Worm (Caenorhabditis elegans) whole organism, young adult: Measurements from ENCODE around the gene sex-1.

ENCODE experiments used
- B0336.3 ChIP-seq: fragments of 200-800 bp; sonication (Bioruptor generic); IDR thresholded peaks from 2 replicates; pipeline ENCODE4 v1.3.6; 2022; ENCODE audit warnings: missing genetic modification characterization, missing compliant biosample characterization
- C06A6.2 ChIP-seq: fragments of 200-800 bp; sonication (Bioruptor generic); conservative IDR thresholded peaks from 2 replicates; pipeline ENCODE4 v1.3.6; 2022; ENCODE audit warnings: missing genetic modification characterization, missing compliant biosample characterization
- F23B12.7 ChIP-seq: sonication (generic microtip); optimal IDR thresholded peaks from 2 replicates; lab custom pipeline; 2017; ENCODE audit warnings: missing genetic modification characterization, mild to moderate bottlenecking, missing compliant biosample characterization, antibody characterized with exemption, moderate library complexity; ENCODE audit not compliant: insufficient read depth
- F37B4.10 ChIP-seq: fragments of 200-800 bp; sonication (Bioruptor generic); IDR thresholded peaks from 2 replicates; pipeline ENCODE4 v1.3.6; 2022; ENCODE audit warnings: missing genetic modification characterization, missing compliant biosample characterization
- F39B2.1 ChIP-seq: fragments of 200-800 bp; sonication (Bioruptor generic); IDR thresholded peaks from 2 replicates; pipeline ENCODE4 v1.3.6; 2022; ENCODE audit warnings: missing genetic modification reagents, missing genetic modification characterization, missing compliant biosample characterization
- F52B5.7 ChIP-seq: sonication (generic microtip); optimal IDR thresholded peaks from 2 replicates; lab custom pipeline; 2016; ENCODE audit warnings: mild to moderate bottlenecking, missing genetic modification characterization, missing compliant biosample characterization
- F55B11.4 ChIP-seq: sonication (generic microtip); optimal IDR thresholded peaks from 2 replicates; lab custom pipeline; 2016; ENCODE audit warnings: missing compliant biosample characterization, missing genetic modification characterization, borderline replicate concordance; ENCODE audit not compliant: insufficient read depth
- K12H6.12 ChIP-seq: fragments of 200-800 bp; sonication (Bioruptor generic); optimal IDR thresholded peaks from 2 replicates; lab custom pipeline; 2018; ENCODE audit warnings: mild to moderate bottlenecking, missing genetic modification characterization, missing compliant biosample characterization
- Y53G8AR.9 ChIP-seq: fragments of 200-800 bp; sonication (Bioruptor generic); conservative IDR thresholded peaks from 2 replicates; pipeline ENCODE4 v1.3.6; 2022; ENCODE audit warnings: missing genetic modification reagents, missing genetic modification characterization, missing compliant biosample characterization
- ama-1 ChIP-seq, 3 experiments: fragments of 150-350 bp in 1 of 3; sonication (generic microtip) in 2 of 3; optimal IDR thresholded peaks; 2 replicates each; lab custom pipeline; 2014 to 2018; ENCODE audit warnings: missing biosample characterization in 2 of 3, missing genetic modification characterization in 2 of 3, missing genetic modification reagents in 2 of 3
- aptf-2 ChIP-seq: fragments of 200-800 bp; sonication (Bioruptor generic); conservative IDR thresholded peaks from 2 replicates; pipeline ENCODE4 v1.3.6; 2022; ENCODE audit warnings: missing genetic modification reagents, missing genetic modification characterization, missing compliant biosample characterization
- bed-1 ChIP-seq: fragments of 200-800 bp; sonication (Bioruptor generic); IDR thresholded peaks from 2 replicates; pipeline ENCODE4 v1.3.6; 2022; ENCODE audit warnings: missing genetic modification reagents, missing genetic modification characterization, missing compliant biosample characterization
- cebp-1 ChIP-seq, 2 experiments: fragments of 200-800 bp in 1 of 2; sonication (Bioruptor generic) in 1 of 2; sonication (generic microtip) in 1 of 2; IDR thresholded peaks in 1 of 2; optimal IDR thresholded peaks in 1 of 2; 2 replicates each; pipeline versions ENCODE4 v1.3.6 to Lab custom; 2017 to 2022; ENCODE audit warnings: missing compliant biosample characterization in 2 of 2, missing genetic modification characterization in 2 of 2, mild to moderate bottlenecking in 1 of 2, missing genetic modification reagents in 1 of 2, moderate library complexity in 1 of 2
- ceh-40 ChIP-seq: fragments of 200-800 bp; sonication (Bioruptor generic); IDR thresholded peaks from 2 replicates; pipeline ENCODE4 v1.3.6; 2022; ENCODE audit warnings: missing genetic modification characterization, missing compliant biosample characterization
- ceh-91 ChIP-seq: fragments of 200-800 bp; sonication (Bioruptor generic); IDR thresholded peaks from 2 replicates; pipeline ENCODE4 v1.3.6; 2022; ENCODE audit warnings: missing genetic modification reagents, missing genetic modification characterization, missing compliant biosample characterization
- dox-1 ChIP-seq: fragments of 200-800 bp; sonication (Bioruptor generic); IDR thresholded peaks from 2 replicates; pipeline ENCODE4 v1.3.6; 2022; ENCODE audit warnings: missing genetic modification reagents, missing genetic modification characterization, missing compliant biosample characterization
- dpff-1 ChIP-seq: sonication (generic microtip); optimal IDR thresholded peaks from 2 replicates; lab custom pipeline; 2017; ENCODE audit warnings: mild to moderate bottlenecking, missing genetic modification characterization, missing compliant biosample characterization
- egl-18 ChIP-seq: fragments of 200-800 bp; sonication (Bioruptor generic); IDR thresholded peaks from 2 replicates; pipeline ENCODE4 v1.3.6; 2022; ENCODE audit warnings: missing genetic modification reagents, missing genetic modification characterization, missing compliant biosample characterization
- let-526 ChIP-seq: fragments of 200-800 bp; sonication (Bioruptor generic); IDR thresholded peaks from 2 replicates; pipeline ENCODE4 v1.3.6; 2022; ENCODE audit warnings: missing genetic modification reagents, missing genetic modification characterization, missing compliant biosample characterization
- lin-40 ChIP-seq: sonication (generic microtip); optimal IDR thresholded peaks from 2 replicates; lab custom pipeline; 2016; ENCODE audit warnings: missing genetic modification characterization, mild to moderate bottlenecking, missing compliant biosample characterization, missing genotype, missing genetic modification reagents
- mxl-1 ChIP-seq: sonication (generic microtip); optimal IDR thresholded peaks from 2 replicates; lab custom pipeline; 2016; ENCODE audit warnings: missing genetic modification characterization, missing compliant biosample characterization
- nfya-1 ChIP-seq: sonication (generic microtip); optimal IDR thresholded peaks from 2 replicates; lab custom pipeline; 2017; ENCODE audit warnings: antibody characterized with exemption, missing compliant biosample characterization, missing genetic modification characterization, borderline replicate concordance; ENCODE audit not compliant: insufficient read depth
- nhr-27 ChIP-seq: fragments of 200-800 bp; sonication (Bioruptor generic); optimal IDR thresholded peaks from 2 replicates; lab custom pipeline; 2018; ENCODE audit warnings: mild to moderate bottlenecking, missing genetic modification characterization, moderate library complexity, missing compliant biosample characterization
- nhr-80 ChIP-seq: sonication (generic microtip); optimal IDR thresholded peaks from 2 replicates; lab custom pipeline; 2016; ENCODE audit warnings: missing genetic modification characterization, missing compliant biosample characterization
- rcor-1 ChIP-seq: fragments of 200-800 bp; sonication (Bioruptor generic); IDR thresholded peaks from 2 replicates; pipeline ENCODE4 v1.3.6; 2022; ENCODE audit warnings: missing genetic modification reagents, missing genetic modification characterization, missing compliant biosample characterization
- somi-1 ChIP-seq: fragments of 200-800 bp; sonication (Bioruptor generic); optimal IDR thresholded peaks from 2 replicates; lab custom pipeline; 2018; ENCODE audit warnings: mild to moderate bottlenecking, missing genetic modification characterization, missing compliant biosample characterization
- sptf-2 ChIP-seq: fragments of 200-800 bp; sonication (Bioruptor generic); optimal IDR thresholded peaks from 2 replicates; lab custom pipeline; 2018; ENCODE audit warnings: mild to moderate bottlenecking, missing genetic modification characterization, missing compliant biosample characterization
- tbp1 ChIP-seq: fragments of 200-800 bp; sonication (Bioruptor generic); optimal IDR thresholded peaks from 2 replicates; lab custom pipeline; 2018; ENCODE audit warnings: mild to moderate bottlenecking, missing genetic modification characterization, missing compliant biosample characterization
- xnd-1 ChIP-seq: sonication (generic microtip); optimal IDR thresholded peaks from 2 replicates; lab custom pipeline; 2016; ENCODE audit warnings: missing genotype, missing genetic modification reagents, missing genetic modification characterization, missing compliant biosample characterization
- zim-3 ChIP-seq: sonication (generic microtip); optimal IDR thresholded peaks from 2 replicates; lab custom pipeline; 2017; ENCODE audit warnings: mild to moderate bottlenecking, missing genetic modification characterization, moderate library complexity, missing compliant biosample characterization
- ztf-25 ChIP-seq: fragments of 200-800 bp; sonication (Bioruptor generic); IDR thresholded peaks from 2 replicates; pipeline ENCODE4 v1.3.6; 2022; ENCODE audit warnings: missing genetic modification reagents, missing genetic modification characterization, missing compliant biosample characterization
- ztf-26 ChIP-seq: sonication (generic microtip); optimal IDR thresholded peaks from 2 replicates; lab custom pipeline; 2017; ENCODE audit warnings: missing genetic modification characterization, missing compliant biosample characterization

sex-1 gene

DNA sequence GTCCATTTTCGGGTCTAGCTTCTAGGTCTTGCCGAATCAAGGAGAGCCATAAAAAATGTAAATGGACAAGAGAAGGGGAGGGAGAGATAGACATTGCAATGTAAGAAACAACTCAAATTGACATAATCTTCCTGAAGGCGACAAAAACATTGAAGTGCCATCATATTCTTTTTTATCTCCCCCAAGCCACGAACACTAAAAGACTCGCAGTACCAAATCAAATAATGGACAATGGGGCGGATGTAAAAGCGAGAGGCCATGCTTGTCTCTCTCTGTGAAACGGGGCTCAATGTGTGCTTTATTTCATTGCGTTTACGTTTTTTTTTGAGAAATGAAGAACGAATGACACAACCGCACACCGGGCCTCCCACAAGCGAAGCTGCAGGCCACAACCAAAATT, 20.6 kb upstream of the sex-1 start:
- TF ChIP-seq rcor-1 (GFP tag; lab: Robert Waterston, UW) (no peak), B0336.3 (GFP tag; lab: Robert Waterston, UW) (no peak), F55B11.4 (tag; lab: Kevin White, UChicago) (no peak), aptf-2 (GFP tag; lab: Robert Waterston, UW) (no peak), bed-1 (no peak), nfya-1 (tag; lab: Kevin White, UChicago) (no peak), F39B2.1 (GFP tag; lab: Robert Waterston, UW) (no peak), F23B12.7 (tag; lab: Kevin White, UChicago) (no peak)

DNA sequence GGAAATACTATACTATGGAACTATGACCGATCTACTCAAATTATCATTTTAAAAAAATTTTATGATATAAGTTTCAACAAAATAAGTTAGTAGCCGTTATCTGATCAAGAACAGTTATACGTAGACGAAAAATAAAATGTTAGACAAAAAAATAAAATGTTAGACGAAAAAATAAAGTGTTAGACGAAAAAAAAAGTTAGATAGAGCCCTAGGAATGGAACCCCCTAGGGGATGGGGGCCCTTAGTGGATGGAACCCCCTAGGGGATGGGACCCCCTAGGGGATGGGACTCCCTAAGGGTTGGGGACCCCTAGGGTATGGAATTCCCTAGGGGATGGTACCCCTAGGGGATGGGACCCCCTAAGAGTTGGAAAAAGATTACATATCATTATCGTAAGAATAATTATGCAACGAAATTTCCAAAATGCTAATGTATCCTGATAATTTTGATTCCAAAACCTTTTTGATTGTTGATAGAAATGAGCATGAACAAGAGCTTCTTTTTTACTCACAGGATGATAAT, 14.0 kb upstream of the sex-1 start:
- no peak for TF ChIP-seq somi-1 (GFP tag; lab: Kevin White, UChicago)
- no peak for TF ChIP-seq ceh-40 (GFP tag; lab: Robert Waterston, UW)
- no peak for TF ChIP-seq C06A6.2 (GFP tag; lab: Robert Waterston, UW)
- 0 out of 2 replicates have a peak, but pooled peaks have one; percentile 15 for TF ChIP-seq dox-1 (GFP tag; lab: Robert Waterston, UW)
- TF ChIP-seq ama-1 (optimal IDR thresholded peaks at IDR 0.05; lab: Kevin White, UChicago) = no peak
- TF ChIP-seq ama-1 (GFP tag; optimal IDR thresholded peaks at IDR 0.05; lab: Kevin White, UChicago) = no peak
- no peak for TF ChIP-seq sptf-2 (GFP tag; lab: Kevin White, UChicago)
- no peak for TF ChIP-seq ztf-25
- TF ChIP-seq let-526 (GFP tag; lab: Robert Waterston, UW) = 0 out of 2 replicates have a peak, but pooled peaks have one; percentile 27
- TF ChIP-seq F37B4.10 (GFP tag; lab: Robert Waterston, UW) = 0 out of 2 replicates have a peak, but pooled peaks have one; percentile 90
- 0 out of 2 replicates have a peak, but pooled peaks have one; percentile 21 for TF ChIP-seq Y53G8AR.9 (GFP tag; lab: Robert Waterston, UW)
- TF ChIP-seq, all 124 proteins: peak for 4

DNA sequence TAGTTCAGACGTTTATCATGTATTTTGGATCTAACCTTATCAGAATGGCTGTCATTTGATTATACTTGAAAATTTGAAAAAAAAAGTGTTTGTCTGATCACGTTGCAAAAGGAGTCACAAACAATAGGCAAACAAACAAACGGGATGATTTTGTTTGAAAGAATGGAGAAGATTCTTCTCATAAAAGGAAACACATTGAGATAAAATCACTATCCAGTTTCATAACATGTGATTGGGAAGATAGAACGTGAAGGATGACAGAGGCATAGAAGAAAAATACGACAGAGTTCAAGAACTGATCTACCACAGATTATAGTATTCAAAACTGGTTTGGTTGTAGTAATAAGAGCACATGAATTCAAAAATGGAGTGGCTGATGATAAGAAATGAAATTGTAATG, 13.6 kb upstream of the sex-1 start, which contains the start of gene F44A6.5:
TSS of gene F44A6.5 (minus strand) at position 151 of the 400 bp plus-strand sequence.
- TF ChIP-seq lin-40 (tag; lab: Kevin White, UChicago) (peak; percentile 42), tbp1 (peak; percentile 2), ztf-26 (tag; lab: Kevin White, UChicago) (peak; percentile 19), let-526 (GFP tag; lab: Robert Waterston, UW) (no peak), nhr-80 (peak; percentile 53), mxl-1 (tag; lab: Kevin White, UChicago) (no peak), ceh-91 (GFP tag; lab: Robert Waterston, UW) (no peak), zim-3 (no peak), F23B12.7 (tag; lab: Kevin White, UChicago) (peak; percentile 2), egl-18 (GFP tag; lab: Robert Waterston, UW) (no peak), dpff-1 (tag; lab: Kevin White, UChicago) (no peak), cebp-1 (GFP tag; IDR thresholded peaks at IDR 0.05; lab: Robert Waterston, UW) (no peak), cebp-1 (tag; optimal IDR thresholded peaks at IDR 0.05; lab: Kevin White, UChicago) (peak; percentile 4), dox-1 (GFP tag; lab: Robert Waterston, UW) (no peak), nhr-27 (tag; lab: Kevin White, UChicago) (no peak), xnd-1 (tag; lab: Kevin White, UChicago) (no peak)

DNA sequence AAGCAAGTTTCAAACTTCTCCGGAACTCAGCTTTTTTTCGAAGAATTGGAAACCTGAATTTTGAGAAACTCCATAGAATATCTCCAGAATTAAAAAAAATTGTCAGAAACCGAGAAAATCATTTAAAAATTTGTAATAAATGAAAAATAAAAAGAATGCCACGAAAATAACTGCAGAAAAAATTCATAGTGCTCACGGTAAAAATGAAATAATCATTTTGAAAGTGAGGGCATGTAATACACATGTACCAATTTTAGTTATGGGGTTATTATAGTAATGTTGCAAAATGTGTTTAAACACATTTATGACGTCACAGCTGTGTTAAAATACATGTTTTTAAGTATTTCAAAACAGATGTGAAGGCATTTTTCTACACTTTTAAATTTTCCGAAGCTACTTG, 11.6 kb upstream of the sex-1 start:
- no peak for TF ChIP-seq F52B5.7
- no peak for TF ChIP-seq K12H6.12 (tag; lab: Kevin White, UChicago)
